Worm (Caenorhabditis elegans) whole organism, late embryonic: ENCODE results near the gene Y73C8C.4.

ENCODE experiments used
- K09A11.1 ChIP-seq: sonication (generic microtip); optimal IDR thresholded peaks from 2 replicates; lab custom pipeline; 2017; ENCODE audit warnings: antibody characterized with exemption, mild to moderate bottlenecking, missing genetic modification characterization, missing compliant biosample characterization; ENCODE audit not compliant: insufficient read depth
- elt-2 ChIP-seq: sonication (generic microtip); optimal IDR thresholded peaks from 2 replicates; lab custom pipeline; 2016; ENCODE audit warnings: missing genetic modification reagents, missing genetic modification characterization, missing compliant biosample characterization
- nhr-232 ChIP-seq: sonication (generic microtip); optimal IDR thresholded peaks from 2 replicates; lab custom pipeline; 2016; ENCODE audit warnings: missing genetic modification characterization, missing compliant biosample characterization
- pha-4 ChIP-seq: fragments of 150-350 bp; optimal IDR thresholded peaks from 2 replicates; lab custom pipeline; 2018; ENCODE audit warnings: missing biosample characterization, missing genetic modification reagents, missing genetic modification characterization
- pros-1 ChIP-seq: fragments of 150-350 bp; optimal IDR thresholded peaks from 2 replicates; lab custom pipeline; 2014; ENCODE audit warnings: missing biosample characterization, missing genetic modification reagents, missing genetic modification characterization

ce11 chrV:3080792-3081191 is 21.2 kb downstream of the Y73C8C.4 start, which contains the start of gene srt-5:
- TF ChIP-seq pros-1 (no peak), pha-4 (tag; lab: Kevin White, UChicago) (no peak), K09A11.1 (no peak), elt-2 (tag; lab: Kevin White, UChicago) (no peak), nhr-232 (tag; lab: Kevin White, UChicago) (no peak)
